Worm (Caenorhabditis elegans): ENCODE data around the gene F46B6.2.

ce11 chrV:9725719-9726118 lies 46.4 kb upstream of the F46B6.2 start:
- no peak for TF ChIP-seq somi-1 (GFP tag; optimal IDR thresholded peaks at IDR 0.05)
- TF ChIP-seq ZK185.1 (tag; optimal IDR thresholded peaks at IDR 0.05; ENCODE audit: poor library complexity, severe bottlenecking): no peak
- no peak for TF ChIP-seq lin-35 (GFP tag; optimal IDR thresholded peaks at IDR 0.05)
- no peak for TF ChIP-seq rcor-1 (GFP tag; IDR thresholded peaks at IDR 0.05)
- TF ChIP-seq chd-7 (tag; optimal IDR thresholded peaks at IDR 0.05): no peak
- no peak for TF ChIP-seq egl-18 (GFP tag; IDR thresholded peaks at IDR 0.05)
- TF ChIP-seq C17E4.6 (GFP tag; IDR thresholded peaks at IDR 0.05): no peak
